Fruit fly (Drosophila melanogaster): ENCODE data around the gene hng3.
A peak's percentile ranks its signal among the peaks of the same experiment; 100 is the strongest.

Gene hng3

DNA sequence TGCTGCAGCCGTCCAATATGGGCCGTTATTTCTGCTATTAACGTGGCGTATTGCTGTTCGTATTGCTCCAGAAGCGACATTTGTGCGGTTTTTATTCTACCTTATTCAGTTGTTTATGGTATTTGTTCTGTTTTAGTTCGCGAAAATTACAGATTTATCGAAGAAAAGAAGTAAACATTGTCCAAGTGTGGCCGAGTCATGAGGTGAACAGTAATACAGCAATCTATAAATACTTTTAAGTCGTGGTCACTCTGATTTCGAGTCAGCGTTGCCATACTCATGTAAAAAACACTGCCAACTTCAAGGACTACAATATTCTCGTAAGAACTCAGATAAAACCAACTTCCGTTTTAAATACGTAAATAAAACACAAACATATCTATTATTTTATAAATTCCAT lies 62.6 kb downstream of the hng3 start, which contains the start of gene Vti1a (continued):
- peak; percentile 2 for TF ChIP-seq CG18262 (tag; optimal IDR thresholded peaks at IDR 0.05)
- no peak for TF ChIP-seq knrl (GFP tag; IDR thresholded peaks at IDR 0.05; ENCODE audit: partially characterized antibody)
- no peak for TF ChIP-seq CG4282 (GFP tag; optimal IDR thresholded peaks at IDR 0.05)
- TF ChIP-seq vfl (GFP tag; optimal IDR thresholded peaks at IDR 0.05): no peak
- no peak for TF ChIP-seq Poxn (GFP tag; IDR thresholded peaks at IDR 0.05)
- TF ChIP-seq Sin3A (optimal IDR thresholded peaks at IDR 0.05): peak; percentile 3
- TF ChIP-seq CG10431 (GFP tag; optimal IDR thresholded peaks at IDR 0.05): peak; percentile 37
- no peak for TF ChIP-seq CG2199 (GFP tag; IDR thresholded peaks at IDR 0.05)
- no peak for TF ChIP-seq br (optimal IDR thresholded peaks at IDR 0.05)
- TF ChIP-seq CG2129 (GFP tag; IDR thresholded peaks at IDR 0.05; ENCODE audit: partially characterized antibody): no peak
- TF ChIP-seq insv (GFP tag; optimal IDR thresholded peaks at IDR 0.05): peak in 1 of 2 experiments; percentile 14
- no peak for TF ChIP-seq Abd-B (GFP tag; optimal IDR thresholded peaks at IDR 0.05)
- no peak for TF ChIP-seq emc (GFP tag; optimal IDR thresholded peaks at IDR 0.05)
- TF ChIP-seq sd (tag; optimal IDR thresholded peaks at IDR 0.05): no peak
- no peak for TF ChIP-seq CG13123 (GFP tag; optimal IDR thresholded peaks at IDR 0.05)
- no peak for TF ChIP-seq HHEX (GFP tag; optimal IDR thresholded peaks at IDR 0.05)
- TF ChIP-seq caup (GFP tag; optimal IDR thresholded peaks at IDR 0.05; ENCODE audit: severe bottlenecking): no peak
- no peak for TF ChIP-seq CG15696 (tag; optimal IDR thresholded peaks at IDR 0.05)
- no peak for TF ChIP-seq CG10147 (GFP tag; optimal IDR thresholded peaks at IDR 0.05)
- TF ChIP-seq Rx (GFP tag; IDR thresholded peaks at IDR 0.05): no peak
- no peak for TF ChIP-seq tin (GFP tag; optimal IDR thresholded peaks at IDR 0.05)
- TF ChIP-seq CG9609 (GFP tag; optimal IDR thresholded peaks at IDR 0.05): no peak
- TF ChIP-seq HLH4C (GFP tag; IDR thresholded peaks at IDR 0.05; ENCODE audit: partially characterized antibody): no peak
- TF ChIP-seq wdn (GFP tag; IDR thresholded peaks at IDR 0.05): no peak
- TF ChIP-seq bigmax (GFP tag; optimal IDR thresholded peaks at IDR 0.05): peak; percentile 34
- peak in 1 of 3 experiments; percentile 0 for TF ChIP-seq lola (GFP tag; optimal IDR thresholded peaks at IDR 0.05)
- TF ChIP-seq CG2712 (tag; optimal IDR thresholded peaks at IDR 0.05): peak; percentile 39
- TF ChIP-seq sisA (GFP tag; IDR thresholded peaks at IDR 0.05): no peak
- no peak for TF ChIP-seq ranshi (GFP tag; IDR thresholded peaks at IDR 0.05)
- TF ChIP-seq eve (GFP tag; optimal IDR thresholded peaks at IDR 0.05): no peak
- no peak for TF ChIP-seq ems (GFP tag; optimal IDR thresholded peaks at IDR 0.05)
- no peak for TF ChIP-seq CG6689 (GFP tag; IDR thresholded peaks at IDR 0.05)
- TF ChIP-seq CG3847 (GFP tag; IDR thresholded peaks at IDR 0.05): peak; percentile 49; the same call in 1 of the 2 replicates
- TF ChIP-seq CG9932 (GFP tag; IDR thresholded peaks at IDR 0.05): no peak
- no peak for TF ChIP-seq CG18599 (GFP tag; optimal IDR thresholded peaks at IDR 0.05)
- no peak for TF ChIP-seq Hand (GFP tag; optimal IDR thresholded peaks at IDR 0.05)
- TF ChIP-seq chif (GFP tag; optimal IDR thresholded peaks at IDR 0.05): no peak
- TF ChIP-seq CG13287 (GFP tag; IDR thresholded peaks at IDR 0.05; ENCODE audit: partially characterized antibody): peak; percentile 71
- no peak for TF ChIP-seq schlank (tag; optimal IDR thresholded peaks at IDR 0.05)
- TF ChIP-seq CG17829 (tag; optimal IDR thresholded peaks at IDR 0.05): peak; percentile 34
- TF ChIP-seq CG5953 (GFP tag; IDR thresholded peaks at IDR 0.05): no peak
- TF ChIP-seq CG2889 (GFP tag; IDR thresholded peaks at IDR 0.05): no peak
- no peak for TF ChIP-seq CG32772 (GFP tag; IDR thresholded peaks at IDR 0.05)
- TF ChIP-seq CG12219 (GFP tag; optimal IDR thresholded peaks at IDR 0.05): no peak
- TF ChIP-seq CG17385 (GFP tag; optimal IDR thresholded peaks at IDR 0.05): no peak
- peak; percentile 19 for TF ChIP-seq CoRest (tag; optimal IDR thresholded peaks at IDR 0.05)
- TF ChIP-seq ATbp (GFP tag; optimal IDR thresholded peaks at IDR 0.05): no peak
- TF ChIP-seq BEAF-32 (GFP tag; optimal IDR thresholded peaks at IDR 0.05): peak; percentile 34
- no peak for TF ChIP-seq CG13775 (GFP tag; optimal IDR thresholded peaks at IDR 0.05)
- no peak; the same call in 2 of the 3 replicates for TF ChIP-seq CG34422 (GFP tag; IDR thresholded peaks at IDR 0.05)
- no peak for TF ChIP-seq aop (GFP tag; IDR thresholded peaks at IDR 0.05)
- no peak for TF ChIP-seq CG10565 (GFP tag; optimal IDR thresholded peaks at IDR 0.05)

Measured in whole organism, embryonic.